Fruit fly (Drosophila melanogaster) whole organism, pupa: ENCODE results near the gene CG43736.

Experiments used
- CG32121 ChIP-seq: fragments of 200-800 bp; sonication (Bioruptor generic); IDR thresholded peaks from 2 replicates; pipeline ENCODE4 v1.3.6; 2022; ENCODE audit warnings: missing biosample characterization, missing genetic modification characterization
- CG4496 ChIP-seq: fragments of 200-800 bp; sonication (Bioruptor generic); IDR thresholded peaks from 3 replicates; pipeline ENCODE4 v1.3.6; 2022; ENCODE audit warnings: missing biosample characterization, missing genetic modification characterization

DNA sequence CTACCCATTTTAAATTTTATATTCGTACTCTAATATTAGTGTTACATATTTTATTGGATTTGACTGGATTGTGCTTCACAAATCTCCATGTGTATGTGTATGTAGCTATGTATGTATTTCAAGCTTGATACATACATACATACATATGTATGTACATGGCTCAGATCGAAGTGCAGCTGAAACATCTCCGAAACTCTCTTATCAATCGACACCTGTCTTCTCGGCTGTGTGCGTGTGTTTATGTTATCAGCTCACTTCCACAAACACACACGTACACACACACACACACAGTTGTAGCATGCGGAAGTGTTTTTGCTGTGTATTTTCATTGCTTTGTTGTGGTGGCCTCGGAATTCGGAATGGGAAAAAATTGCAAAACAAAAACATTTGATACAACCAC, 4.4 kb upstream of the CG43736 start:
- TF ChIP-seq CG32121 (GFP tag; lab: Robert Waterston, UW) (no peak), CG4496 (GFP tag; lab: Robert Waterston, UW) (no peak)
